Worm (Caenorhabditis elegans) whole organism, L1 larva: ENCODE data around the gene F36F12.7.
A peak's percentile ranks its signal among the peaks of the same experiment; 100 is the strongest.
"Not testable (repeated sequence)": the region's sequence is repeated elsewhere in the genome, so short reads cannot be mapped to it uniquely, and the experiment has no call there.

Experiments used
- C16A3.4 ChIP-seq: fragments of 150-350 bp; optimal IDR thresholded peaks from 2 replicates; lab custom pipeline; 2014; ENCODE audit warnings: missing biosample characterization, missing genetic modification characterization
- F16B12.6 ChIP-seq: fragments of 150-350 bp; optimal IDR thresholded peaks from 2 replicates; lab custom pipeline; 2014; ENCODE audit warnings: missing biosample characterization, missing genetic modification characterization
- Y116A8C.19 ChIP-seq: sonication (generic microtip); optimal IDR thresholded peaks from 2 replicates; lab custom pipeline; 2016; ENCODE audit warnings: missing compliant biosample characterization, missing genetic modification characterization, borderline replicate concordance
- aha-1 ChIP-seq: fragments of 150-350 bp; optimal IDR thresholded peaks from 2 replicates; lab custom pipeline; 2014; ENCODE audit warnings: missing biosample characterization, missing genetic modification characterization
- aly-2 ChIP-seq: fragments of 150-350 bp; optimal IDR thresholded peaks from 2 replicates; lab custom pipeline; 2014; ENCODE audit warnings: missing biosample characterization, missing genetic modification characterization
- ceh-90 ChIP-seq: sonication (generic microtip); optimal IDR thresholded peaks from 2 replicates; lab custom pipeline; 2016; ENCODE audit warnings: missing genetic modification characterization, missing compliant biosample characterization
- dpl-1 ChIP-seq, 3 experiments: fragments of 150-350 bp in 2 of 3; sonication (generic microtip) in 1 of 3; optimal IDR thresholded peaks; 2 replicates each; lab custom pipeline; 2014 to 2017; ENCODE audit warnings: missing biosample characterization in 3 of 3, missing genetic modification characterization in 3 of 3, missing genetic modification reagents in 3 of 3
- efl-1 ChIP-seq, 4 experiments: fragments of 150-350 bp; optimal IDR thresholded peaks in 3 of 4; peaks in 1 of 4; 1 replicate in 1 of 4; 2 replicates in 3 of 4; lab custom pipeline; 2014; ENCODE audit warnings: missing biosample characterization in 2 of 4, missing genetic modification characterization in 2 of 4, missing genetic modification reagents in 2 of 4
- egl-13 ChIP-seq: sonication (generic microtip); optimal IDR thresholded peaks from 2 replicates; lab custom pipeline; 2016; ENCODE audit warnings: missing genotype, missing genetic modification reagents, missing genetic modification characterization, missing compliant biosample characterization
- ets-5 ChIP-seq: fragments of 200-800 bp; sonication (Bioruptor generic); IDR thresholded peaks from 2 replicates; pipeline ENCODE4 v1.3.6; 2022; ENCODE audit warnings: missing genetic modification characterization, missing compliant biosample characterization
- fkh-10 ChIP-seq: sonication (generic microtip); optimal IDR thresholded peaks from 2 replicates; lab custom pipeline; 2017; ENCODE audit warnings: missing biosample characterization, missing genetic modification reagents, missing genetic modification characterization
- fos-1 ChIP-seq: fragments of 150-350 bp; optimal IDR thresholded peaks from 2 replicates; lab custom pipeline; 2014; ENCODE audit warnings: missing biosample characterization, missing genetic modification characterization
- hpl-2 ChIP-seq: fragments of 150-350 bp; optimal IDR thresholded peaks from 2 replicates; lab custom pipeline; 2014; ENCODE audit warnings: missing biosample characterization, missing genetic modification reagents, missing genetic modification characterization
- jun-1 ChIP-seq: fragments of 150-350 bp; optimal IDR thresholded peaks from 2 replicates; lab custom pipeline; 2014; ENCODE audit warnings: missing biosample characterization, missing genetic modification reagents, missing genetic modification characterization
- lin-14 ChIP-seq: fragments of 200-800 bp; sonication (Bioruptor generic); optimal IDR thresholded peaks from 2 replicates; lab custom pipeline; 2018; ENCODE audit warnings: mild to moderate bottlenecking, missing genetic modification characterization, moderate library complexity, missing compliant biosample characterization
- lsy-2 ChIP-seq, 2 experiments: fragments of 150-350 bp; optimal IDR thresholded peaks; 2 replicates each; lab custom pipeline; 2014; ENCODE audit warnings: missing biosample characterization in 2 of 2, missing genetic modification characterization in 2 of 2
- mdl-1 ChIP-seq, 2 experiments: fragments of 150-350 bp; optimal IDR thresholded peaks; 2 replicates each; lab custom pipeline; 2014 to 2017; ENCODE audit warnings: missing biosample characterization in 2 of 2, missing genetic modification characterization in 2 of 2, inconsistent platforms in 1 of 2
- nhr-237 ChIP-seq: fragments of 150-350 bp; optimal IDR thresholded peaks from 2 replicates; lab custom pipeline; 2014; ENCODE audit warnings: missing biosample characterization, missing genetic modification characterization
- nhr-71 ChIP-seq: sonication (generic microtip); optimal IDR thresholded peaks from 2 replicates; lab custom pipeline; 2016; ENCODE audit warnings: mild to moderate bottlenecking, missing genetic modification characterization, moderate library complexity, missing compliant biosample characterization
- nhr-77 ChIP-seq: fragments of 150-350 bp; optimal IDR thresholded peaks from 2 replicates; lab custom pipeline; 2014; ENCODE audit warnings: missing biosample characterization, missing genetic modification characterization
- nhr-84 ChIP-seq: sonication (generic microtip); optimal IDR thresholded peaks from 2 replicates; lab custom pipeline; 2017; ENCODE audit warnings: missing biosample characterization, missing genetic modification characterization
- nhr-85 ChIP-seq: sonication (generic microtip); peaks from one replicate; lab custom pipeline; 2016; ENCODE audit warnings: missing genetic modification characterization, inconsistent platforms, missing compliant biosample characterization
- nhr-90 ChIP-seq: sonication (generic microtip); optimal IDR thresholded peaks from 2 replicates; lab custom pipeline; 2016; ENCODE audit warnings: mild to moderate bottlenecking, missing genetic modification characterization, missing compliant biosample characterization; ENCODE audit not compliant: poor library complexity
- pax-3 ChIP-seq: fragments of 200-800 bp; sonication (Bioruptor generic); optimal IDR thresholded peaks from 2 replicates; lab custom pipeline; 2018; ENCODE audit warnings: mild to moderate bottlenecking, missing genetic modification characterization, moderate library complexity, missing compliant biosample characterization
- rnt-1 ChIP-seq: sonication (generic microtip); optimal IDR thresholded peaks from 2 replicates; lab custom pipeline; 2016; ENCODE audit warnings: mild to moderate bottlenecking, missing genetic modification characterization, moderate library complexity, missing compliant biosample characterization
- skn-1 ChIP-seq: fragments of 150-350 bp; optimal IDR thresholded peaks from 2 replicates; lab custom pipeline; 2014; ENCODE audit warnings: missing biosample characterization, missing genetic modification characterization
- snu-23 ChIP-seq: sonication (generic microtip); optimal IDR thresholded peaks from 2 replicates; lab custom pipeline; 2016; ENCODE audit warnings: missing genetic modification characterization, missing compliant biosample characterization
- swsn-7 ChIP-seq: sonication (generic microtip); optimal IDR thresholded peaks from 2 replicates; lab custom pipeline; 2016; ENCODE audit warnings: missing genetic modification characterization, missing compliant biosample characterization
- tbx-2 ChIP-seq: sonication (generic microtip); optimal IDR thresholded peaks from 2 replicates; lab custom pipeline; 2016; ENCODE audit warnings: missing genetic modification characterization, missing compliant biosample characterization
- unc-30 ChIP-seq: sonication (generic microtip); optimal IDR thresholded peaks from 2 replicates; lab custom pipeline; 2017; ENCODE audit warnings: missing biosample characterization, missing genetic modification characterization
- unc-62 ChIP-seq: fragments of 150-350 bp; optimal IDR thresholded peaks from 2 replicates; lab custom pipeline; 2014; ENCODE audit warnings: missing biosample characterization, missing genetic modification reagents, missing genetic modification characterization
- vab-15 ChIP-seq: sonication (generic microtip); optimal IDR thresholded peaks from 2 replicates; lab custom pipeline; 2017; ENCODE audit warnings: missing genotype, mild to moderate bottlenecking, missing genetic modification characterization, missing compliant biosample characterization
- xbp-1 ChIP-seq: sonication (generic microtip); optimal IDR thresholded peaks from 2 replicates; lab custom pipeline; 2016; ENCODE audit warnings: missing genetic modification characterization, missing compliant biosample characterization
- zag-1 ChIP-seq: fragments of 150-350 bp; optimal IDR thresholded peaks from 2 replicates; lab custom pipeline; 2014; ENCODE audit warnings: missing biosample characterization, missing genetic modification characterization
- ztf-4 ChIP-seq: fragments of 150-350 bp; optimal IDR thresholded peaks from 2 replicates; lab custom pipeline; 2014; ENCODE audit warnings: missing biosample characterization, missing genetic modification characterization

Gene F36F12.7

DNA sequence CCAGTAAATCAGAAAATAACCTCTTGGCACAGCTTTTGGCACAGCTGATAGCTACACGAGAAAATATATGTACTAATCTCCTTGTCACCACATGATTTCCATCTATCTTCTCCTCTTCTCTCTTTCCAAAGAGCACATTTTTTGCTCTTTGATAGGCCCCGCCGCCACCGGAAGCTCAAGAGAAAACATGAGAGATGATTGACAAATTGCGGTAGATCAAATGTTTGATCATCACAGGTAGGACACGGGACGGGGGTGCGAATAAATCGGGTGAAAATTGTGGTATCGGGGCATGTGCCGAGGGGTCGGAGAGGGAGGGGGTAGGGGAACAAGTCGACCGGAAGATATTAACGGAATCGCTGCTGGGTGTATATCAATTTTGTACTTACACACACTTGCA lies 23.1 kb upstream of the F36F12.7 start (continued):
- TF ChIP-seq pax-3 (tag; lab: Kevin White, UChicago) (no peak), ets-5 (no peak), vab-15 (tag; lab: Kevin White, UChicago) (peak; percentile 83), Y116A8C.19 (tag; lab: Kevin White, UChicago) (no peak), nhr-90 (tag; lab: Kevin White, UChicago) (no peak), lin-14 (GFP tag; lab: Kevin White, UChicago) (peak; percentile 88), lsy-2 (tag; optimal IDR thresholded peaks at IDR 0.05; lab: Kevin White, UChicago) (no peak), dpl-1 (GFP tag; optimal IDR thresholded peaks at IDR 0.05; lab: Kevin White, UChicago) (peak in 1 of 3 experiments; percentile 1), unc-30 (no peak), aly-2 (tag; lab: Kevin White, UChicago) (no peak), nhr-84 (tag; lab: Kevin White, UChicago) (no peak), rnt-1 (tag; lab: Kevin White, UChicago) (peak; percentile 64)

DNA sequence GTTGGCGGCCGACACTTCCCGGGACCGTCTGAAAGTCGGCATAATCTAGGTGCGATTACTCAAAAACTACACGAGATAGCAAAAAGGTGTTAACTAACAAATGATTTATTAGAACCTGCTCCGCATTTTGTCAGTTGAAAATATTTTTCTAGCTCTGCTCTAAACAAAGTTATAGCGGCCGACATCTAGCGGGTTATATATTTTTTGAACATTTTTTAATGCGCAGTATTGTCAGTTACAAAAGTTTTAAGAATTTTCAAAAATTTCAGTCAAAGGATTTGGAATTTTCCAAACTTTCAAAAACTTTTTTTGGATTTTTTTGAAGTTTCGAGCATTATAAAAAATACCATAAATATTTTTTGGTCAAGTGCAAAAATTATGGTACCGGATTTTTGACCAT lies 17.9 kb upstream of the F36F12.7 start:
- TF ChIP-seq nhr-71 (tag; lab: Kevin White, UChicago), result no peak
- TF ChIP-seq tbx-2 (tag; lab: Kevin White, UChicago), result no peak
- TF ChIP-seq efl-1 (optimal IDR thresholded peaks at IDR 0.05; lab: Kevin White, UChicago), result no peak
- peak in 1 of 2 experiments; percentile 77 for TF ChIP-seq efl-1 (GFP tag; optimal IDR thresholded peaks at IDR 0.05 in 1 of 2; lab: Kevin White, UChicago)

DNA sequence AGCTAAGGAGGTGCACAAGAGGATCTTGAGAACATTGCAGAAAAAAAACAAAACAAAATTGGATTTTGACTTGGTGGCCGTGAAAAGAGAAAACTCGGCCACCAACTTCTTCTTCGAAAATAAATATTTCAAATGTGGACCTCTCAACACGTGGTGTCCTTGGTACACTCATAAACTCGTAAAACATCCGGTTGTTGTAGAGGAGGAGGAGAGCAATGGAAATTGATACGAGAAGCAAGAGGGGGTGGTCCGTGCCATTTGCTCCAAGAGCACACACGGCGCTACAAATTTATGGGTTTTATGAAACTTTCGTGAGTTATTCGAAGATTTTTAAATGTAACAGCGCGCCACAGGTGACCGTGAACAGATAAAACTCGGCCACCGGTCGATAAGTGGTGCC lies 17.2 kb upstream of the F36F12.7 start:
- TF ChIP-seq fos-1, result no peak
- TF ChIP-seq aha-1 (tag; lab: Kevin White, UChicago), result no peak
- no peak for TF ChIP-seq fkh-10 (GFP tag; lab: Kevin White, UChicago)
- no peak for TF ChIP-seq nhr-77 (tag; lab: Kevin White, UChicago)
- no peak for TF ChIP-seq tbx-2 (tag; lab: Kevin White, UChicago)
- peak; percentile 57 for TF ChIP-seq rnt-1 (tag; lab: Kevin White, UChicago)
- TF ChIP-seq zag-1, result no peak
- TF ChIP-seq mdl-1 (tag; optimal IDR thresholded peaks at IDR 0.05; lab: Kevin White, UChicago), result no peak
- TF ChIP-seq ztf-4 (tag; lab: Kevin White, UChicago), result no peak
- no peak for TF ChIP-seq skn-1 (tag; lab: Kevin White, UChicago)
- peak; percentile 65 for TF ChIP-seq lin-14 (GFP tag; lab: Kevin White, UChicago)
- TF ChIP-seq swsn-7 (tag; lab: Kevin White, UChicago), result no peak
- no peak for TF ChIP-seq nhr-85 (tag; lab: Kevin White, UChicago)

DNA sequence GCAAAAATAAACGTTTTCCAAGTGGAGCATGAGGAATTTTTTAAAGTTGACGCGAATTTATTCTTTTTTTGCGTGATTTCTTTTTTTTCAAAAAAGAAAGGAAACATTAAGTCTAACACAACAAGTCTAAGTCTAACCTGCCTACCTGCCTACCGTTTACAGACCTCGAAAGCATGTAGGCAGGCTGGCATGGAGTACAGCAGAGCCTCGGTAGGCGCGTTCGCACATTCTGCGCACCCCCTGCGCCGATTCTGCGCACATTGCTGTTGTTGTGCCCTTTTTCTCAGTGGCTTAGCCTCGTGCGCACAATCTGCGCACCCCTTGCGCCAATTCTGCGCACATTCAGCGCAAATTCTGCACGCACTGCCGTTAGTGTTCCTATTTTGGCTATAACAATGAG lies 15.3 kb upstream of the F36F12.7 start:
- TF ChIP-seq jun-1 (no peak), hpl-2 (no peak), ceh-90 (tag; lab: Kevin White, UChicago) (no peak), nhr-77 (tag; lab: Kevin White, UChicago) (no peak), egl-13 (tag; lab: Kevin White, UChicago) (no peak), nhr-237 (tag; lab: Kevin White, UChicago) (no peak), fkh-10 (GFP tag; lab: Kevin White, UChicago) (no peak), swsn-7 (tag; lab: Kevin White, UChicago) (no peak), unc-62 (GFP tag; lab: Kevin White, UChicago) (no peak), rnt-1 (tag; lab: Kevin White, UChicago) (no peak), snu-23 (no peak), xbp-1 (tag; lab: Kevin White, UChicago) (no peak)

DNA sequence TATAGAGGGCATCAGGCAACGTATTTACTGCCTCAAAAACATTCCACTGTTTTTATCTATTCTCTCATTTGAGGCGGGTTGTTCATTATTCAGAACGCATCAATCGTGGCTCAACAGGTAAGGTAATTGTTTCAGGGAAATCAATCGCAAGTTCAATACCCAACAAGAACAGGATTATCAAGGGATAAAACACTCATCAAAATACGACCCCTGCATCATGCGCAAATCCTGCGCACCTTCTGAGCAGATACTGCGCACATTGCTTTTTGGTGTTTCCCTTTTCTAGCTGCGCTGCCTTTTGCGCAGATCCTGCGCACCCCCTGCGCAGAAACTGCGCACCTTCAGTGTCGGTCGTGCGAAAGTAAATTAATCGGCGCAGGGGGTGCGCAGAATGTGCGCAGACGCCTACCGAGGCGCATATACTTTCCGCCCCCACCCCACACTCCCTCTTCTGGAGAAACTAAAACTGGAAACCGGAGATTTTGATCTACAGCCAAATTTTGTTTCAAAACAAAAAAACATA lies 13.3 kb upstream of the F36F12.7 start, which contains the start of gene F36F12.3:
Gene F36F12.3, plus strand, starts transcription at position 51 of the 523 bp plus-strand sequence.
- not testable (repeated sequence) for TF ChIP-seq C16A3.4 (tag; lab: Kevin White, UChicago); F16B12.6; ceh-90 (tag; lab: Kevin White, UChicago)
